Worm (Caenorhabditis elegans): ENCODE data around the gene F40C5.2.

F40C5.2 gene

DNA sequence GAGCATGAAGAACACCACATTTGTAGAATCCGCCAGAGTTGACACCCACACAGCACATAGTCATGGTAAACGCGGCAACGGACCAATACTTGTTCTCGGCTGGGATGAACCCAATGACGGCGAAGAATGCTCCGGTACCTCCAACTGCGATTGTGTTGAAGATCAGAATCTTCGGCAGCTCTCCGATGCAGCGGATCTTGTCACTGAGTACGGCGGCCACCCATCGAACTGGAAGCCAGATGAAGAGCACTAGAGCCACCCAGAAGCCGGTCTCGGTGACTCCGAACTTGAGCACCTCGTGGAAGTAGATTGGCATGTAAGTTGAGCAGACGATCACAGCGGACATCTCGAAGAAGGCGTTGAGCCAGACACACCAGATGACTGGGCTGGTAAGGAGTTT lies 42.2 kb downstream of the F40C5.2 start:
- TF ChIP-seq madf-3 (GFP tag; IDR thresholded peaks at IDR 0.05) (no peak), K12H6.12 (tag; optimal IDR thresholded peaks at IDR 0.05) (no peak), fkh-3 (tag; optimal IDR thresholded peaks at IDR 0.05) (no peak), ceh-79 (tag; optimal IDR thresholded peaks at IDR 0.05) (no peak), Y53G8AR.9 (GFP tag; conservative IDR thresholded peaks at IDR 0.05) (no peak), attf-6 (GFP tag; IDR thresholded peaks at IDR 0.05) (no peak), F39B2.1 (GFP tag; IDR thresholded peaks at IDR 0.05) (no peak), zfh-2 (GFP tag; conservative IDR thresholded peaks at IDR 0.05) (peak; percentile 58; the same call in 1 of the 2 replicates)

DNA sequence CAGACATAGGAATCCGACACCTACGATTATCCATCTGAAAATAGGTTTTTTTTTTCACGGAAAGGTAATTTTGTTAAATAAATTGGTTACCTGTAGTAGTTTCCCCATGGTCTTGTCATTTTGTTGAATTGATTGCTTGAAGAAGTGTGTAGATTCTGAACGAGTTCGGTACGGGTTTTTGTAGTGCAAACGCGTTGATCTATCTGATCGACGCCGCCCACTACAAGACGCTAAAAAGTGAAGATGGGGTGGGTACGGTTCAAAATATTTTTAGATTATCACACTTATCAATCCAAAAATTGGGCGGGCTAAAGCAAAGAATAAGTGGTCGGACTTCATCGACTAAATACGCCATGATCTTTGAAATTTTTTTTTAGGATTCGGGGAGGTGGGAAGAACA lies 43.6 kb downstream of the F40C5.2 start, which contains the start of gene T22F3.11:
Gene T22F3.11, minus strand, starts transcription at position 157 of the 400 bp plus-strand sequence.
- no peak for TF ChIP-seq madf-8 (GFP tag; conservative IDR thresholded peaks at IDR 0.05)
- no peak for TF ChIP-seq unc-130 (GFP tag; optimal IDR thresholded peaks at IDR 0.05)
- TF ChIP-seq nfya-2 (GFP tag; IDR thresholded peaks at IDR 0.05) = no peak
- no peak for TF ChIP-seq snpc-1.1 (tag; optimal IDR thresholded peaks at IDR 0.05; ENCODE audit: insufficient read depth)
- TF ChIP-seq C17E4.6 (GFP tag; IDR thresholded peaks at IDR 0.05) = no peak
- no peak for TF ChIP-seq ceh-58 (GFP tag; IDR thresholded peaks at IDR 0.05)
- TF ChIP-seq tlf-1 (GFP tag; optimal IDR thresholded peaks at IDR 0.05) = no peak
- no peak for TF ChIP-seq lin-40 (tag; optimal IDR thresholded peaks at IDR 0.05)
- no peak for TF ChIP-seq mcd-1 (GFP tag; IDR thresholded peaks at IDR 0.05)
- TF ChIP-seq akir-1 (GFP tag; optimal IDR thresholded peaks at IDR 0.05) = no peak
- TF ChIP-seq ama-1 (optimal IDR thresholded peaks at IDR 0.05) = no peak
- TF ChIP-seq ama-1 (GFP tag; optimal IDR thresholded peaks at IDR 0.05) = no peak
- TF ChIP-seq nhr-27 (tag; optimal IDR thresholded peaks at IDR 0.05) = no peak
- TF ChIP-seq sptf-2 (GFP tag; optimal IDR thresholded peaks at IDR 0.05) = no peak
- no peak for TF ChIP-seq madf-10 (tag; optimal IDR thresholded peaks at IDR 0.05)
- no peak for TF ChIP-seq cebp-2 (GFP tag; IDR thresholded peaks at IDR 0.05)

DNA sequence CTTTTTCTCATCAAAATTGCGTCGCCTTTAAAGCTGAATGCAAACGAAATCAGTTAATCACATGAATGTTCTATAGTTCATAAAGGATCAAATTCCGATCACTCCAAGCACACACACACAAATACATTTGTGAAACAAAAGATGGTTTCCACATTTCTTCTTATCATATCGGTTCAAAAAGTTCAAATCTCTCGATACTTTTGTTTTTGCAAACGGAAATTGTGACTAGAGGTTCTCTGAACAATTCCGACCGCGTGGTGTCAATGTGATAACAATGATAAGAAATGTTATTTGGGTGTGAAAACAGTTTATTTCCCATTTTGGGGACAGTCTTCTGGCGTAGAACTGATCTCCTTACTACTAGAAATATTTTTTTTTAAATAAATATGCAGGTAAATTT lies 46.0 kb downstream of the F40C5.2 start:
- TF ChIP-seq die-1 (tag; optimal IDR thresholded peaks at IDR 0.05) = no peak
- TF ChIP-seq dox-1 (GFP tag; IDR thresholded peaks at IDR 0.05) = no peak
- no peak for TF ChIP-seq B0019.2 (GFP tag; conservative IDR thresholded peaks at IDR 0.05)
- no peak for TF ChIP-seq zim-3 (tag; optimal IDR thresholded peaks at IDR 0.05)
- no peak for TF ChIP-seq lin-54 (GFP tag; optimal IDR thresholded peaks at IDR 0.05)
- no peak for TF ChIP-seq attf-3 (GFP tag; conservative IDR thresholded peaks at IDR 0.05)
- no peak for TF ChIP-seq mcd-1 (GFP tag; IDR thresholded peaks at IDR 0.05)
- no peak for TF ChIP-seq tbp1 (GFP tag; optimal IDR thresholded peaks at IDR 0.05)
- TF ChIP-seq egrh-3 (GFP tag; IDR thresholded peaks at IDR 0.05) = no peak
- no peak for TF ChIP-seq B0261.1 (tag; optimal IDR thresholded peaks at IDR 0.05)
- TF ChIP-seq Y56A3A.18 (GFP tag; IDR thresholded peaks at IDR 0.05) = no peak
- TF ChIP-seq mes-4 (tag; optimal IDR thresholded peaks at IDR 0.05) = no peak
- TF ChIP-seq hlh-12 (tag; optimal IDR thresholded peaks at IDR 0.05) = no peak
- no peak for TF ChIP-seq lir-1 (GFP tag; conservative IDR thresholded peaks at IDR 0.05)
- TF ChIP-seq ZK185.1 (tag; optimal IDR thresholded peaks at IDR 0.05; ENCODE audit: poor library complexity, severe bottlenecking) = no peak
- no peak for TF ChIP-seq rpc-1 (optimal IDR thresholded peaks at IDR 0.05)
- TF ChIP-seq rpc-1 (tag; optimal IDR thresholded peaks at IDR 0.05) = no peak

Data from whole organism, young adult.